Fruit fly (Drosophila melanogaster): ENCODE results near the gene eIF4E7.

DNA sequence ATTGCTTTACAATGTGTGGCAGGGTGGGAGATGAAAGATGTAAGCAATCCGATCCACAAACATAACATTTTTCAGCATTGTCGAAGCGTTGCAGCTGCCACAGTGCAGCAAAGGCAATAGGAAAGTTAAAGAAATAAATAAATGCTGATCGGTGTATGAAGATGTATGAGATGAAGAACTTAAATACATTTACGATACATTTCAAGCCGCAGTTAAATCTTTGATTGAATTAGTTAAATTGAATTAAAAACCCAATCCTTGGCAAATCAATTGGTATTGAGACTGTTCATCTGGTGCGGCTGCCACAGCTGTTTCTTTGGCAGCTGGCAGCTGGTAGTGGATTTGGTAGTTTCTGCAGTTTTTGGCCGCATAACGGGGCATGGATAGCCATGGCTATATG, 35.7 kb upstream of the eIF4E7 start:
- TF ChIP-seq CTCF (optimal IDR thresholded peaks at IDR 0.05) (no peak), CG8478 (optimal IDR thresholded peaks at IDR 0.05) (no peak)
